Fruit fly (Drosophila melanogaster) whole organism, adult: ENCODE results near the gene CG18641.

Source experiments
- CG11617 ChIP-seq: fragments of 200-800 bp; sonication (Bioruptor generic); optimal IDR thresholded peaks from 2 replicates; lab custom pipeline; 2017; ENCODE audit warnings: mild to moderate bottlenecking, missing biosample characterization, missing genetic modification reagents, missing genetic modification characterization
- CG12768 ChIP-seq: fragments of 200-800 bp; sonication (Bioruptor generic); optimal IDR thresholded peaks from 2 replicates; lab custom pipeline; 2017; ENCODE audit warnings: missing biosample characterization, missing genetic modification characterization, mild to moderate bottlenecking, moderate library complexity, missing genetic modification reagents
- CG14711 ChIP-seq: fragments of 200-800 bp; sonication (Bioruptor generic); optimal IDR thresholded peaks from 2 replicates; lab custom pipeline; 2018; ENCODE audit warnings: missing biosample characterization, mild to moderate bottlenecking, missing genetic modification characterization, moderate library complexity
- CG1620 ChIP-seq: fragments of 200-800 bp; sonication (Bioruptor generic); optimal IDR thresholded peaks from 2 replicates; lab custom pipeline; 2016; ENCODE audit warnings: missing biosample characterization, missing genetic modification characterization
- CG33017 ChIP-seq: fragments of 200-800 bp; sonication (Bioruptor generic); optimal IDR thresholded peaks from 2 replicates; lab custom pipeline; 2018; ENCODE audit warnings: missing biosample characterization, mild to moderate bottlenecking, missing genetic modification characterization, moderate library complexity
- CG5204 ChIP-seq: fragments of 200-800 bp; sonication (Bioruptor generic); optimal IDR thresholded peaks from 2 replicates; lab custom pipeline; 2016; ENCODE audit warnings: missing biosample characterization, missing genetic modification characterization
- CG7045 ChIP-seq: fragments of 200-800 bp; sonication (Bioruptor generic); optimal IDR thresholded peaks from 2 replicates; lab custom pipeline; 2017; ENCODE audit warnings: missing biosample characterization, mild to moderate bottlenecking, missing genetic modification characterization
- CG7101 ChIP-seq: fragments of 200-800 bp; sonication (Bioruptor generic); optimal IDR thresholded peaks from 2 replicates; lab custom pipeline; 2018; ENCODE audit warnings: missing biosample characterization, mild to moderate bottlenecking, missing genetic modification characterization, moderate library complexity
- Clk ChIP-seq: fragments of 200-800 bp; sonication (Bioruptor generic); optimal IDR thresholded peaks from 2 replicates; lab custom pipeline; 2017; ENCODE audit warnings: missing biosample characterization, missing genetic modification characterization
- Crg-1 ChIP-seq: fragments of 200-800 bp; sonication (Bioruptor generic); optimal IDR thresholded peaks from 2 replicates; lab custom pipeline; 2016; ENCODE audit warnings: missing biosample characterization, missing genetic modification characterization
- Hr96 ChIP-seq: fragments of 200-800 bp; sonication (Bioruptor generic); optimal IDR thresholded peaks from 2 replicates; lab custom pipeline; 2016; ENCODE audit warnings: missing biosample characterization, missing genetic modification characterization
- Mnt ChIP-seq: fragments of 200-800 bp; sonication (Bioruptor generic); optimal IDR thresholded peaks from 2 replicates; lab custom pipeline; 2016; ENCODE audit warnings: missing biosample characterization, mild to moderate bottlenecking, missing genetic modification characterization
- bab1 ChIP-seq: fragments of 200-800 bp; sonication (Bioruptor generic); optimal IDR thresholded peaks from 3 replicates; lab custom pipeline; 2019; ENCODE audit warnings: missing biosample characterization, mild to moderate bottlenecking, missing genetic modification characterization, moderate library complexity
- cic ChIP-seq: fragments of 200-800 bp; sonication (Bioruptor generic); optimal IDR thresholded peaks from 2 replicates; lab custom pipeline; 2017; ENCODE audit warnings: missing biosample characterization, mild to moderate bottlenecking, missing genetic modification characterization, moderate library complexity
- cnc ChIP-seq, 2 experiments: fragments of >200 bp; optimal IDR thresholded peaks; 2 replicates each; lab custom pipeline; 2017
- kay ChIP-seq: fragments of 200-800 bp; sonication (Bioruptor generic); peaks from one replicate; lab custom pipeline; 2016; ENCODE audit warnings: missing biosample characterization, missing genetic modification characterization, borderline replicate concordance
- ovo ChIP-seq: fragments of 200-800 bp; sonication (Bioruptor generic); optimal IDR thresholded peaks from 2 replicates; lab custom pipeline; 2016; ENCODE audit warnings: missing biosample characterization, missing genetic modification characterization
- pad ChIP-seq: fragments of 200-800 bp; sonication (Bioruptor generic); optimal IDR thresholded peaks from 3 replicates; lab custom pipeline; 2017; ENCODE audit warnings: missing biosample characterization, missing genetic modification characterization, mild to moderate bottlenecking, moderate library complexity, missing genetic modification reagents
- tj ChIP-seq: fragments of 200-800 bp; sonication (Bioruptor generic); optimal IDR thresholded peaks from 3 replicates; lab custom pipeline; 2017; ENCODE audit warnings: missing biosample characterization, mild to moderate bottlenecking, missing genetic modification characterization, moderate library complexity
- toe ChIP-seq: fragments of 200-800 bp; sonication (Bioruptor generic); optimal IDR thresholded peaks from 2 replicates; lab custom pipeline; 2016; ENCODE audit warnings: missing biosample characterization, missing genetic modification characterization

Gene CG18641

DNA sequence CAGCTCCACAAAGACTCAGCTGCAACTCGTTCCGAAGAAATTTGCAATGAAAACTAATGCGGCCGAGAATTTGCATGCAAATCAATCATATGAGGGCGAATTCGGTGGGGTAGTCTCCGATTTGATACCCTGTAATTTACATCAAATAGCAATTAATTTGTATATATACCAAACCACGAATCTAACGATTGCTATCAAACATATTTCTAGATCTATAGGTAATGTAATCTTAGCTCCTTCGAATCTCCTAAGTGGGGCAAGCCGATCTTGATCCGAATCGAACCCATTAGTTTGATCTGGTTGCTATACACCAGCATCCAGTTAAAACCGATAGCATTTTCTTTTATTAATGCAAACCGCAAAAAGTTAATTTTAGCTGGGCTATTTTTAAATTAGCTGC, 19.1 kb upstream of the CG18641 start:
- TF ChIP-seq Clk (GFP tag; lab: Kevin White, UChicago): no peak
- TF ChIP-seq kay: no peak
- TF ChIP-seq toe: no peak
- TF ChIP-seq CG1620 (GFP tag; lab: Kevin White, UChicago): no peak
- TF ChIP-seq Crg-1 (GFP tag; lab: Kevin White, UChicago): no peak
- no peak for TF ChIP-seq CG14711 (tag; lab: Kevin White, UChicago)
- TF ChIP-seq ovo: no peak
- no peak for TF ChIP-seq Mnt (GFP tag; lab: Kevin White, UChicago)

DNA sequence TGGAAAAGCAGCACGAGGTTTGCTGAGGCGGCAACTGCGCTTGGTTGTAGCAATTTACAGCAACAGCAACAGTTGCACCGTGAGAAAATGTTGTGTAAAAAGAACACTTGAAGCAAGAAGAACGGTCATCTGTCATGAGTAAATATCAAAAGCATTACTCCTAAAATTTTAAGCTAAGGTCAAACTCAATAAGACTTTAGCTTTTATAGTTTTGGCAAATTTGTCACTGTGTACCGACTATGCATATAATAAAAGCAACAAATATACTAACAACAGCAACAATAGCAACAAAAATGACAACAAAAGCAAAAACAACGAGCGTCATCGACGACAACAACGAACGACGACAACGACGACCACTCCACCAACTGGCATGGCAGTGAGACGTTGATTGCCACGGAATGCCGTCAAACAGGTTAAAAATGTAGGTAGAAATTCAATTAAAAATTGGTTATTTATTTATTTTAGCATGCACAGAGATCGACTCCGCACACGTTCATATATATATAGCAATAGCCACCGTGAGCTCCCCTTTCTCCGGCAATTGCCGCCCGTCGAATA, 18.5 kb upstream of the CG18641 start:
- peak; percentile 42 for TF ChIP-seq CG14711 (tag; lab: Kevin White, UChicago)
- peak; percentile 72 for TF ChIP-seq CG5204 (GFP tag; lab: Kevin White, UChicago)
- TF ChIP-seq CG7045 (GFP tag; lab: Kevin White, UChicago): peak; percentile 74
- peak; percentile 72 for TF ChIP-seq CG33017
- TF ChIP-seq Crg-1 (GFP tag; lab: Kevin White, UChicago): no peak
- peak; percentile 60 for TF ChIP-seq CG7101 (tag; lab: Kevin White, UChicago)
- no peak for TF ChIP-seq cnc (optimal IDR thresholded peaks at IDR 0.05; lab: Kevin White, UChicago)
- peak; percentile 20 for TF ChIP-seq Clk (GFP tag; lab: Kevin White, UChicago)
- no peak for TF ChIP-seq pad (GFP tag; lab: Kevin White, UChicago)
- peak; percentile 10 for TF ChIP-seq tj
- TF ChIP-seq CG1620 (GFP tag; lab: Kevin White, UChicago): no peak
- no peak for TF ChIP-seq Mnt (GFP tag; lab: Kevin White, UChicago)
- TF ChIP-seq Hr96 (GFP tag; lab: Kevin White, UChicago): peak; percentile 55
- TF ChIP-seq CG11617 (GFP tag; lab: Kevin White, UChicago): no peak
- peak; percentile 48 for TF ChIP-seq toe
- TF ChIP-seq cic (GFP tag; lab: Kevin White, UChicago): no peak
- no peak for TF ChIP-seq ovo
- TF ChIP-seq bab1 (GFP tag; lab: Kevin White, UChicago): no peak
- peak; percentile 45 for TF ChIP-seq kay
- peak; percentile 57 for TF ChIP-seq CG12768

- TF ChIP-seq pad (GFP tag; lab: Kevin White, UChicago) (no peak), CG7045 (GFP tag; lab: Kevin White, UChicago) (no peak), CG1620 (GFP tag; lab: Kevin White, UChicago) (no peak), cnc (optimal IDR thresholded peaks at IDR 0.05; lab: Kevin White, UChicago) (no peak), kay (no peak), cic (GFP tag; lab: Kevin White, UChicago) (no peak), Crg-1 (GFP tag; lab: Kevin White, UChicago) (no peak), CG14711 (tag; lab: Kevin White, UChicago) (no peak), CG12768 (no peak), ovo (no peak), CG33017 (no peak), Hr96 (GFP tag; lab: Kevin White, UChicago) (no peak), tj (no peak), Mnt (GFP tag; lab: Kevin White, UChicago) (no peak), CG5204 (GFP tag; lab: Kevin White, UChicago) (no peak), Clk (GFP tag; lab: Kevin White, UChicago) (no peak), CG11617 (GFP tag; lab: Kevin White, UChicago) (no peak), toe (no peak), bab1 (GFP tag; lab: Kevin White, UChicago) (no peak)
These were observed 17.8 kb upstream of the CG18641 start for dm6 chr2L:2432809-2433493.

DNA sequence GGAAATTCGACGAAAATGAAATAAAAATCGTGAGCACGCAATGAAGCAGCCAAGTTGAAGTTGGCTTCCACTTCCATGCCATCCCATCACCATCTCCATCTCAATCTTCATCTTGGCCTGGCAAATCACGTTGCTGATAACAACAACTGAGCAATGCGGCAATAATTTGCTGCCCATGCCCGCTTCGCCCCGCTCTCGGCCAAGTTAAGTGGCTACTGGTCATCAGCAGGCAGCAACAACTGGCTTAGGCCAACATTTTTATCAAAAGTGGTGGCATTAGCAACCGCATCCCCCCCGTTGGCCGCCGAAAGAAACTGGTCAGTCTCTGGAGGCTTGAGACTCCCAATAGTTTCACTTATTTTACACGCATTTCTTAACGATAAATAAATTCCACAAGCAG, 15.1 kb upstream of the CG18641 start:
- no peak for TF ChIP-seq CG7101 (tag; lab: Kevin White, UChicago)
- no peak for TF ChIP-seq ovo
- no peak for TF ChIP-seq CG11617 (GFP tag; lab: Kevin White, UChicago)
- TF ChIP-seq CG12768: no peak
- TF ChIP-seq Mnt (GFP tag; lab: Kevin White, UChicago): no peak
- TF ChIP-seq Crg-1 (GFP tag; lab: Kevin White, UChicago): no peak
- TF ChIP-seq CG7045 (GFP tag; lab: Kevin White, UChicago): no peak
- no peak for TF ChIP-seq CG14711 (tag; lab: Kevin White, UChicago)
- no peak for TF ChIP-seq CG33017
- no peak for TF ChIP-seq kay
- no peak for TF ChIP-seq pad (GFP tag; lab: Kevin White, UChicago)
- no peak for TF ChIP-seq bab1 (GFP tag; lab: Kevin White, UChicago)
- TF ChIP-seq cic (GFP tag; lab: Kevin White, UChicago): no peak
- no peak for TF ChIP-seq tj
- no peak for TF ChIP-seq Hr96 (GFP tag; lab: Kevin White, UChicago)
- TF ChIP-seq Clk (GFP tag; lab: Kevin White, UChicago): no peak
- TF ChIP-seq CG5204 (GFP tag; lab: Kevin White, UChicago): no peak
- TF ChIP-seq CG1620 (GFP tag; lab: Kevin White, UChicago): no peak

DNA sequence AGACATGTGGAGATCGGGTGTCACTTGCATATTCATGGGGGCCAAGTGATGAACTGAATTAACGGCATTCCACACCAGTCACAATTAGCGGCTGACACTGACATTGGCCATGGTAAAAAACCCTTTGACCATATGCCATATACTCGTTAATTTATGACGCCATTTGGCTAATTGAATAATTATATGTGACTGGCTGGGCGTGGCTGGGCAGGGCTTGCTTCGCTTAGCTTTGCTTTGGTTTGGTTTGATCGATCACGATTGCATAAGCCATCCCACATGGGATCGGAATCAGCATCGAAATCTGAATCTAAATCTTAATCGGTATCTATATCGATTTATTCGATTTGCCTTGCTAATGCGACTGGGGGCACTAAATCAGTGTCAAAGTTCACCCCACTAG, 14.5 kb upstream of the CG18641 start:
- TF ChIP-seq Clk (GFP tag; lab: Kevin White, UChicago): no peak
- peak; percentile 52 for TF ChIP-seq kay

- TF ChIP-seq CG7101 (tag; lab: Kevin White, UChicago) (no peak), tj (no peak), toe (no peak), Mnt (GFP tag; lab: Kevin White, UChicago) (no peak), CG7045 (GFP tag; lab: Kevin White, UChicago) (no peak), kay (no peak)
These were observed 13.0 kb upstream of the CG18641 start, which contains the start of gene dpp for dm6 chr2L:2428209-2428488. dpp (plus strand) TSS chr2L:2428372.
